Fruit fly (Drosophila melanogaster): ENCODE data around the gene Ddr.

The Ddr gene

DNA sequence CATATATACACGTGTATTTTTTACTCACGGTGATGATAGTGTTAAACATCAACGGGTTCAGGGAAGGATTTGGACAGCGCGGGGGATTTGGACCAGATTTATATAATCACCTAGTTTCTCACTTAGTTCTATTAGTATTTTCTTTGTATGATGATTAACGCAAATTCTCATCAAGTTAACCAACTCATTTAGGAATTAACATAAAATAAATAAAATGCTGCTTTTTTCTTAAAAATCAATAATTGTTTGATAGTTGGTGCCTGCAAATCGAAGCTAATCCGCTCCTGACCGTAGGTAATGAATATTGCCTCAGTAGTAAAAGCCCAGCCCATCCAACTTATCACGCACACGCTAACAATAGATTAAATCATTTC lies 98.9 kb downstream of the Ddr start:
- peak; percentile 18 for TF ChIP-seq OdsH (GFP tag; optimal IDR thresholded peaks at IDR 0.05)
- no peak for TF ChIP-seq N (GFP tag; optimal IDR thresholded peaks at IDR 0.05)
- TF ChIP-seq fru (GFP tag; optimal IDR thresholded peaks at IDR 0.05) = peak; percentile 43
- TF ChIP-seq Hr78 (GFP tag; optimal IDR thresholded peaks at IDR 0.05) = no peak
- peak; percentile 66 for TF ChIP-seq h (GFP tag; optimal IDR thresholded peaks at IDR 0.05)
- peak; percentile 45 for TF ChIP-seq rgr (GFP tag; optimal IDR thresholded peaks at IDR 0.05)
- no peak for TF ChIP-seq jim (GFP tag; optimal IDR thresholded peaks at IDR 0.05)
- TF ChIP-seq Dfd (GFP tag; optimal IDR thresholded peaks at IDR 0.05) = no peak
- peak; percentile 14 for TF ChIP-seq br (GFP tag; optimal IDR thresholded peaks at IDR 0.05)
- TF ChIP-seq foxo (GFP tag; optimal IDR thresholded peaks at IDR 0.05) = peak in 1 of 2 experiments; percentile 71
- peak; percentile 5 for TF ChIP-seq psq (GFP tag; optimal IDR thresholded peaks at IDR 0.05)
- peak; percentile 29 for TF ChIP-seq HLH106 (tag; optimal IDR thresholded peaks at IDR 0.05)
- TF ChIP-seq sv (GFP tag; optimal IDR thresholded peaks at IDR 0.05) = peak; percentile 53
- TF ChIP-seq dl (GFP tag; optimal IDR thresholded peaks at IDR 0.05; ENCODE audit: insufficient read depth in 1 of 2, partially characterized antibody in 2 of 2) = no peak
- no peak for TF ChIP-seq pan (optimal IDR thresholded peaks at IDR 0.05)
- TF ChIP-seq ey (GFP tag; optimal IDR thresholded peaks at IDR 0.05) = peak; percentile 36

DNA sequence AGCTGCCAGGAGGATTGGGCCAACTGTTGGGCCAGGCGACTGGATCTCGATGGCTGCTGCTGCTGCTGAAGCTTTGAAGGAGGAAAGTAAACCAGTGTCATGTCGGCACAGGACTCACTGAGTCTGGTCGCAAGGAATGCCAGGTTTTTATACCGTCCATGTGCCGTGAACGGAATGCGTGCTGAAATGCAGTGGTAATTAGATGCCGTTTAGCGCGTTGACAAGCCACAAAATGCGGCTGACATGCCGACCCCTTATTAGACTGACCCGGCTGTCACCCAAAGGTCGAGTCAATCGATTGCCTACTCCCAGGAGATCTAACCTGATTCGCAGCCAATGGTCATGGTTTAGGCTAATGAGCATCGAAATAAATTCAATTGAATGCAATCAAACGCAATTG lies 101.3 kb downstream of the Ddr start, which contains the start of gene ppk7:
TSS of gene ppk7 (minus strand) at position 101 of the 400 bp plus-strand sequence.
- TF ChIP-seq dmrt93B (GFP tag; optimal IDR thresholded peaks at IDR 0.05) (no peak), CG32264 (GFP tag; optimal IDR thresholded peaks at IDR 0.05) (no peak), brk (GFP tag; optimal IDR thresholded peaks at IDR 0.05) (no peak), Hr83 (GFP tag; optimal IDR thresholded peaks at IDR 0.05; ENCODE audit: poor library complexity, severe bottlenecking) (no peak)

DNA sequence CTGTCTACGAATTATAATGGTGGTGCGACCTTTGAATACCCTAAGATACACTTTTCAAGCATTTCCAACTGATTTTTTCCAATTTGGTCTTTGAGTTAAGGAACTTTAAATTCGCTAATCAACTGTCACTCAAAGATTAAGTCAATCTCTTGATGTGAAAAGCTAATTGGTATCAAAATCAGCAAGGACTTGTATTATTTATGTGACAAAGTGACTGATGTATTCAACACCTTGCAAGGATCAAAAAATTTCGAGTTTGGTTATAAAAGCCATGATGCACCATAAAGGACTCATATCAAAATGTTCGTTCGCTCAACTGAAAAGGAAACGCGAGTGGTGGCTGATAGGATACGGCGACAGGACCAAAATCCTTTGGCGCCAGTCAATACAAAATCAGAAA lies 101.7 kb downstream of the Ddr start, which contains the start of gene ppk14:
TSS of gene ppk14 (plus strand) at position 301 of the 400 bp plus-strand sequence.
- no peak for TF ChIP-seq Dfd (GFP tag; optimal IDR thresholded peaks at IDR 0.05)
- no peak for TF ChIP-seq dl (GFP tag; optimal IDR thresholded peaks at IDR 0.05; ENCODE audit: insufficient read depth in 1 of 2, partially characterized antibody in 2 of 2)
- no peak for TF ChIP-seq Myc (optimal IDR thresholded peaks at IDR 0.05)
- TF ChIP-seq woc (GFP tag; optimal IDR thresholded peaks at IDR 0.05) = no peak
- no peak for TF ChIP-seq dsf (GFP tag; optimal IDR thresholded peaks at IDR 0.05; ENCODE audit: borderline replicate concordance)
- no peak for TF ChIP-seq CG9705 (GFP tag; optimal IDR thresholded peaks at IDR 0.05)
- no peak for TF ChIP-seq Abd-B (GFP tag; optimal IDR thresholded peaks at IDR 0.05)
- no peak for TF ChIP-seq h (GFP tag; optimal IDR thresholded peaks at IDR 0.05)
- no peak for TF ChIP-seq foxo (GFP tag; optimal IDR thresholded peaks at IDR 0.05)
- TF ChIP-seq Vsx2 (GFP tag; optimal IDR thresholded peaks at IDR 0.05; ENCODE audit: partially characterized antibody) = no peak
- TF ChIP-seq sage (GFP tag; optimal IDR thresholded peaks at IDR 0.05) = no peak
- no peak for TF ChIP-seq CG32264 (GFP tag; optimal IDR thresholded peaks at IDR 0.05)
- TF ChIP-seq rgr (GFP tag; optimal IDR thresholded peaks at IDR 0.05) = no peak

DNA sequence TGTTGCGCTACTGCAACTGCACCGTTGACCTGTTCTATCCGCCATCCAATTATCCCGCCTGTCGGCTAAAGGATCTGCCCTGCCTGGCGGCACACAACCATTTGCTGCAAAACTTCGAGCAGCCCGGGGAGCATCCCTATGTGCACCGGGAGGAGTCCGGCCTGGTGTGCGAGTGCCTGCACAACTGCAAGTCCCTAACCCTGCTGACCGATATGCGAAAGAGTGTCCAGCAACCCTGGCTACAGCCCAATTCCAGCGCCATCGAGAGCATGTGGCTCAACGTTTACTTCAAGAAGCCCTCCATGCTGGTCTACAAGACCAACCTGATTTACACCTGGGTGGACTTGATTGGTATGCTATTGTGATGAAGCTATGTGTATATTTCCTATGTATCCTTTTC lies 103.2 kb downstream of the Ddr start:
- TF ChIP-seq N (GFP tag; optimal IDR thresholded peaks at IDR 0.05) = no peak
- TF ChIP-seq rgr (GFP tag; optimal IDR thresholded peaks at IDR 0.05) = no peak
- no peak for TF ChIP-seq jim (GFP tag; optimal IDR thresholded peaks at IDR 0.05)
- TF ChIP-seq fru (GFP tag; optimal IDR thresholded peaks at IDR 0.05) = no peak
- TF ChIP-seq Sp1 (GFP tag; optimal IDR thresholded peaks at IDR 0.05) = no peak
- TF ChIP-seq ey (GFP tag; optimal IDR thresholded peaks at IDR 0.05) = no peak
- no peak for TF ChIP-seq Hnf4 (GFP tag; optimal IDR thresholded peaks at IDR 0.05)
- TF ChIP-seq brk (GFP tag; optimal IDR thresholded peaks at IDR 0.05) = no peak
- no peak for TF ChIP-seq foxo (GFP tag; optimal IDR thresholded peaks at IDR 0.05)

DNA sequence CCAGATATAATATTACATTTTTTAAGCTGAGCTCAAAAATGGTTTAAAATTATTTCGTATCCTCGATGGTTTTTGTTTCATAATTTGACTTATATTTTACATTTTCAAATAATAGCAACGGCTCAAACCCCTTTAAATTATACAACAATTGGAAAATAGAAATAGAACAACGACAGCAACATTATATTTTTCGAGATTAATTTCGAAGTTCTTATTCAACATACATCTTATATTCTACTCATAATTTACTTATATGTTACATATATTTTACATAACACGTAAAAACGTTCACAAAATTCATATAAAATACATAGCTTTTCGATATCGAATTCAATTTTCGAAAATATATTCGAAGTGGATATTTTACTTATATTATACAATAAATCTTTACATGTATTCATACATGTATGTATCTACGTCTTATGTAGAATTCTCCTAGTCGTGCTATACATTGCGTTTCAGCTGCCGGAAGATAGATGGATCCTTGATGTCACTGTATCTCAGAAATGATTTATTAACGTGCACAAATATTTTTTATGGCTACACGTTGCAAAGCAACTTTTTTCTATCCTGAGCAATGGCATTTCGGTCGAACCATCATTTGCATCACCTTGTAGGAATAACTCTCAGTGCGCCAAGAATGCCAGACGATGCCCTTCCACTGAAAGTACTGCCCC lies 103.9 kb downstream of the Ddr start:
- TF ChIP-seq Myc (optimal IDR thresholded peaks at IDR 0.05) (peak; percentile 68), jim (GFP tag; optimal IDR thresholded peaks at IDR 0.05) (no peak), foxo (GFP tag; optimal IDR thresholded peaks at IDR 0.05) (peak in 1 of 2 experiments; percentile 3)

DNA sequence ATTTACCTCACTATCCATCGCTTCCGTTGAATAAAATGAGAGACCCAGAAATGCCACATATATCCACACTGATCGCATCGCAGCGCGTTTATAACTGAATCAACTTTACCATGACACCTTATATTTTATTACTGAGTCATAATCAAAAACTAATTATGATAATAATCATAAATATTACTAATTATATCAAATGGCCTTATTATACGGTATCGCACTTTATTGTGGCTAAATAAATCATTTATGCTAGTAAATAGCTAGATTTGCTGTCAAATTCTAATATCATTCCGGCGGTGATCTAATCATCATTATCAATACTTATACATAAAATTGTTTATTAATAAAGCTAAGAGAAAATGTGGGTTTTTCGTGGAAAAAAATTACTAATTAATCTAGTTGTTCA lies 105.3 kb downstream of the Ddr start, which contains the start of gene CG9500:
TSS of gene CG9500 (minus strand) at position 101 of the 400 bp plus-strand sequence.
- no peak for TF ChIP-seq Dif (GFP tag; optimal IDR thresholded peaks at IDR 0.05; ENCODE audit: partially characterized antibody)
- no peak for TF ChIP-seq psq (GFP tag; optimal IDR thresholded peaks at IDR 0.05)
- TF ChIP-seq jim (GFP tag; optimal IDR thresholded peaks at IDR 0.05) = no peak
- no peak for TF ChIP-seq GATAd (GFP tag; optimal IDR thresholded peaks at IDR 0.05)
- TF ChIP-seq Mio (GFP tag; optimal IDR thresholded peaks at IDR 0.05) = no peak
- TF ChIP-seq Abd-B (GFP tag; optimal IDR thresholded peaks at IDR 0.05) = no peak
- no peak for TF ChIP-seq dl (GFP tag; optimal IDR thresholded peaks at IDR 0.05; ENCODE audit: insufficient read depth in 1 of 2, partially characterized antibody in 2 of 2)
- no peak for TF ChIP-seq CG32264 (GFP tag; optimal IDR thresholded peaks at IDR 0.05)
- no peak for TF ChIP-seq sage (GFP tag; optimal IDR thresholded peaks at IDR 0.05)
- TF ChIP-seq Hnf4 (GFP tag; optimal IDR thresholded peaks at IDR 0.05) = no peak
- TF ChIP-seq CG9705 (GFP tag; optimal IDR thresholded peaks at IDR 0.05) = no peak
- TF ChIP-seq Jra (GFP tag; optimal IDR thresholded peaks at IDR 0.05) = no peak
- no peak for TF ChIP-seq dmrt93B (GFP tag; optimal IDR thresholded peaks at IDR 0.05)
- TF ChIP-seq fru (GFP tag; optimal IDR thresholded peaks at IDR 0.05) = no peak
- TF ChIP-seq OdsH (GFP tag; optimal IDR thresholded peaks at IDR 0.05) = no peak
- TF ChIP-seq Hr83 (GFP tag; optimal IDR thresholded peaks at IDR 0.05; ENCODE audit: poor library complexity, severe bottlenecking) = no peak

Data from whole organism, wandering third instar larva.